Fruit fly (Drosophila melanogaster) whole organism, embryonic: ENCODE results near the gene Cyp4d21.

ENCODE experiments used
- Asciz ChIP-seq: fragments of 200-800 bp; sonication (Bioruptor generic); optimal IDR thresholded peaks from 2 replicates; lab custom pipeline; 2017; ENCODE audit warnings: missing biosample characterization, mild to moderate bottlenecking, missing genetic modification characterization, missing genetic modification reagents
- BtbVII ChIP-seq: fragments of 200-800 bp; sonication (Bioruptor generic); optimal IDR thresholded peaks from 3 replicates; lab custom pipeline; 2017; ENCODE audit warnings: missing biosample characterization, mild to moderate bottlenecking, missing genetic modification characterization
- CG10209 ChIP-seq: fragments of 200-800 bp; sonication (Bioruptor generic); optimal IDR thresholded peaks from 3 replicates; lab custom pipeline; 2017; ENCODE audit warnings: missing biosample characterization, mild to moderate bottlenecking, missing genetic modification characterization, missing genetic modification reagents
- CG10267 ChIP-seq: fragments of 200-800 bp; sonication (Bioruptor generic); optimal IDR thresholded peaks from 2 replicates; lab custom pipeline; 2018; ENCODE audit warnings: missing biosample characterization, mild to moderate bottlenecking, missing genetic modification characterization, moderate library complexity
- CG14710 ChIP-seq: fragments of 200-800 bp; sonication (Bioruptor generic); optimal IDR thresholded peaks from 3 replicates; lab custom pipeline; 2019; ENCODE audit warnings: missing biosample characterization, mild to moderate bottlenecking, missing genetic modification characterization, moderate library complexity
- CG15601 ChIP-seq: fragments of 200-800 bp; sonication (Bioruptor generic); optimal IDR thresholded peaks from 3 replicates; lab custom pipeline; 2019; ENCODE audit warnings: missing biosample characterization, mild to moderate bottlenecking, missing genetic modification characterization, moderate library complexity
- CG15696 ChIP-seq: fragments of 200-800 bp; sonication (Bioruptor generic); optimal IDR thresholded peaks from 2 replicates; lab custom pipeline; 2019; ENCODE audit warnings: missing biosample characterization, mild to moderate bottlenecking, missing genetic modification characterization, moderate library complexity
- CG1603 ChIP-seq: fragments of 200-800 bp; sonication (Bioruptor generic); optimal IDR thresholded peaks from 2 replicates; lab custom pipeline; 2019; ENCODE audit warnings: missing biosample characterization, mild to moderate bottlenecking, missing genetic modification characterization, moderate library complexity
- CG17612 ChIP-seq: fragments of 200-800 bp; sonication (Bioruptor generic); IDR thresholded peaks from 2 replicates; pipeline ENCODE4 v1.3.6; 2022; ENCODE audit warnings: missing biosample characterization, missing genetic modification characterization
- CG18011 ChIP-seq: fragments of 200-800 bp; sonication (Bioruptor generic); optimal IDR thresholded peaks from 2 replicates; lab custom pipeline; 2017; ENCODE audit warnings: missing biosample characterization, missing genetic modification characterization, mild to moderate bottlenecking, moderate library complexity, missing genotype
- CG2120 ChIP-seq: fragments of 200-800 bp; sonication (Bioruptor generic); optimal IDR thresholded peaks from 3 replicates; lab custom pipeline; 2016; ENCODE audit warnings: missing biosample characterization, missing genetic modification characterization
- CG31441 ChIP-seq: fragments of 200-800 bp; sonication (Bioruptor generic); IDR thresholded peaks from 2 replicates; pipeline ENCODE4 v1.3.6; 2022; ENCODE audit warnings: missing biosample characterization, missing genetic modification characterization
- CG3281 ChIP-seq: fragments of 200-800 bp; sonication (Bioruptor generic); optimal IDR thresholded peaks from 3 replicates; lab custom pipeline; 2017; ENCODE audit warnings: missing biosample characterization, mild to moderate bottlenecking, missing genetic modification characterization
- CG3847 ChIP-seq: fragments of 200-800 bp; sonication (Bioruptor generic); IDR thresholded peaks from 2 replicates; pipeline ENCODE4 v1.3.6; 2022; ENCODE audit warnings: missing biosample characterization, missing genetic modification characterization
- CG4282 ChIP-seq: fragments of 200-800 bp; sonication (Bioruptor generic); optimal IDR thresholded peaks from 2 replicates; lab custom pipeline; 2016; ENCODE audit warnings: missing biosample characterization, missing genetic modification characterization
- CG6813 ChIP-seq: fragments of 200-800 bp; sonication (Bioruptor generic); optimal IDR thresholded peaks from 2 replicates; lab custom pipeline; 2017; ENCODE audit warnings: missing biosample characterization, missing genetic modification characterization, mild to moderate bottlenecking, moderate library complexity, missing genetic modification reagents
- CG8924 ChIP-seq: fragments of 200-800 bp; optimal IDR thresholded peaks from 3 replicates; lab custom pipeline; 2019; ENCODE audit warnings: missing biosample characterization, mild to moderate bottlenecking, missing genetic modification characterization, moderate library complexity
- D19B ChIP-seq: fragments of 200-800 bp; sonication (Bioruptor generic); optimal IDR thresholded peaks from 2 replicates; lab custom pipeline; 2017; ENCODE audit warnings: missing biosample characterization, mild to moderate bottlenecking, missing genetic modification characterization
- Dbx ChIP-seq: fragments of 200-800 bp; sonication (Bioruptor generic); IDR thresholded peaks from 3 replicates; pipeline ENCODE4 v1.3.6; 2022; ENCODE audit warnings: missing biosample characterization, missing genetic modification characterization
- Doc2 ChIP-seq: fragments of 200-800 bp; sonication (Bioruptor generic); IDR thresholded peaks from 2 replicates; pipeline ENCODE4 v1.3.6; 2022; ENCODE audit warnings: missing biosample characterization, missing genetic modification characterization
- Dp ChIP-seq: fragments of 200-800 bp; sonication (Bioruptor generic); optimal IDR thresholded peaks from 2 replicates; lab custom pipeline; 2018; ENCODE audit warnings: missing biosample characterization, mild to moderate bottlenecking, missing genetic modification characterization, moderate library complexity
- Eip74EF ChIP-seq, 2 experiments: fragments of 200-800 bp in 1 of 2; fragments of >200 bp in 1 of 2; sonication (Bioruptor generic) in 1 of 2; optimal IDR thresholded peaks; 2 replicates each; lab custom pipeline; 2017 to 2019; ENCODE audit warnings: missing biosample characterization in 2 of 2, missing genetic modification characterization in 2 of 2, mild to moderate bottlenecking in 1 of 2, moderate library complexity in 1 of 2
- Ets97D ChIP-seq: fragments of 200-800 bp; sonication (Bioruptor generic); optimal IDR thresholded peaks from 3 replicates; lab custom pipeline; 2016; ENCODE audit warnings: missing biosample characterization, missing genetic modification characterization
- MTF-1 ChIP-seq: fragments of 200-800 bp; sonication (Bioruptor generic); optimal IDR thresholded peaks from 2 replicates; lab custom pipeline; 2018; ENCODE audit warnings: missing biosample characterization, mild to moderate bottlenecking, missing genetic modification characterization, borderline replicate concordance
- Mes4 ChIP-seq: fragments of 200-800 bp; sonication (Bioruptor generic); optimal IDR thresholded peaks from 2 replicates; lab custom pipeline; 2016; ENCODE audit warnings: missing biosample characterization, missing genetic modification characterization
- Myb ChIP-seq: fragments of 200-800 bp; sonication (Bioruptor generic); optimal IDR thresholded peaks from 2 replicates; lab custom pipeline; 2016; ENCODE audit warnings: missing biosample characterization, missing genetic modification characterization
- Nf-YC ChIP-seq: fragments of 200-800 bp; optimal IDR thresholded peaks from 3 replicates; lab custom pipeline; 2019; ENCODE audit warnings: missing biosample characterization, mild to moderate bottlenecking, missing genetic modification characterization, moderate library complexity
- Sry-δ ChIP-seq: fragments of 200-800 bp; sonication (Bioruptor generic); optimal IDR thresholded peaks from 2 replicates; lab custom pipeline; 2016; ENCODE audit warnings: missing biosample characterization, missing genetic modification characterization
- Stat92E ChIP-seq, 3 experiments: fragments of >200 bp in 2 of 3; fragments of 200-800 bp in 1 of 3; sonication (Bioruptor generic) in 1 of 3; optimal IDR thresholded peaks; 2 replicates each; lab custom pipeline; 2017 to 2019; ENCODE audit warnings: missing biosample characterization in 3 of 3, missing genetic modification characterization in 3 of 3, mild to moderate bottlenecking in 1 of 3, moderate library complexity in 1 of 3
- Usf ChIP-seq: fragments of 200-800 bp; sonication (Bioruptor generic); optimal IDR thresholded peaks from 2 replicates; lab custom pipeline; 2017; ENCODE audit warnings: missing genotype, missing biosample characterization, missing genetic modification characterization
- ara ChIP-seq: fragments of 200-800 bp; sonication (Bioruptor generic); IDR thresholded peaks from 2 replicates; pipeline ENCODE4 v1.3.6; 2022; ENCODE audit warnings: missing biosample characterization, missing genetic modification characterization
- ash1 ChIP-seq: fragments of 200-800 bp; sonication (Bioruptor generic); optimal IDR thresholded peaks from 2 replicates; lab custom pipeline; 2018; ENCODE audit warnings: missing biosample characterization, mild to moderate bottlenecking, missing genetic modification characterization
- chif ChIP-seq, 2 experiments: fragments of 200-800 bp; sonication (Bioruptor generic); optimal IDR thresholded peaks; 3 replicates each; lab custom pipeline; 2016; ENCODE audit warnings: missing biosample characterization in 2 of 2, missing genetic modification characterization in 2 of 2
- dimm ChIP-seq: fragments of 200-800 bp; sonication (Bioruptor generic); IDR thresholded peaks from 2 replicates; pipeline ENCODE4 v1.3.6; 2022; ENCODE audit warnings: missing biosample characterization, missing genetic modification characterization
- dmrt99B ChIP-seq: fragments of 200-800 bp; sonication (Bioruptor generic); optimal IDR thresholded peaks from 2 replicates; lab custom pipeline; 2018; ENCODE audit warnings: missing biosample characterization, mild to moderate bottlenecking, missing genetic modification characterization, moderate library complexity
- esg ChIP-seq: fragments of 200-800 bp; sonication (Bioruptor generic); conservative IDR thresholded peaks from 2 replicates; pipeline ENCODE4 v1.3.6; 2022; ENCODE audit warnings: missing biosample characterization, missing genetic modification characterization
- fd3F ChIP-seq: fragments of 200-800 bp; sonication (Bioruptor generic); optimal IDR thresholded peaks from 2 replicates; lab custom pipeline; 2018; ENCODE audit warnings: missing biosample characterization, mild to moderate bottlenecking, missing genetic modification characterization, moderate library complexity
- gem ChIP-seq: fragments of 200-800 bp; sonication (Bioruptor generic); optimal IDR thresholded peaks from 2 replicates; lab custom pipeline; 2019; ENCODE audit warnings: missing biosample characterization, mild to moderate bottlenecking, missing genetic modification characterization, moderate library complexity
- grau ChIP-seq: fragments of 200-800 bp; optimal IDR thresholded peaks from 3 replicates; lab custom pipeline; 2019; ENCODE audit warnings: missing biosample characterization, mild to moderate bottlenecking, missing genetic modification characterization, moderate library complexity
- lmd ChIP-seq: fragments of 200-800 bp; sonication (Bioruptor generic); IDR thresholded peaks from 2 replicates; pipeline ENCODE4 v1.3.6; 2022; ENCODE audit warnings: missing biosample characterization, missing genetic modification characterization
- mld ChIP-seq: fragments of 200-800 bp; sonication (Bioruptor generic); IDR thresholded peaks from 3 replicates; pipeline ENCODE4 v1.3.6; 2022; ENCODE audit warnings: missing biosample characterization, missing genetic modification characterization; ENCODE audit not compliant: partially characterized antibody
- nerfin-1 ChIP-seq: fragments of 200-800 bp; sonication (Bioruptor generic); optimal IDR thresholded peaks from 3 replicates; lab custom pipeline; 2019; ENCODE audit warnings: missing biosample characterization, mild to moderate bottlenecking, missing genetic modification characterization, moderate library complexity
- pb ChIP-seq: fragments of 200-800 bp; sonication (Bioruptor generic); optimal IDR thresholded peaks from 3 replicates; lab custom pipeline; 2016; ENCODE audit warnings: missing biosample characterization, missing genetic modification characterization
- schlank ChIP-seq: fragments of 200-800 bp; sonication (Bioruptor generic); optimal IDR thresholded peaks from 2 replicates; lab custom pipeline; 2018; ENCODE audit warnings: missing biosample characterization, mild to moderate bottlenecking, missing genetic modification characterization
- sens-2 ChIP-seq: fragments of 200-800 bp; sonication (Bioruptor generic); IDR thresholded peaks from 2 replicates; pipeline ENCODE4 v1.3.6; 2022; ENCODE audit warnings: missing biosample characterization, missing genetic modification characterization
- shn ChIP-seq: fragments of 200-800 bp; sonication (Bioruptor generic); optimal IDR thresholded peaks from 3 replicates; lab custom pipeline; 2016; ENCODE audit warnings: missing biosample characterization, missing genetic modification characterization
- slou ChIP-seq: fragments of 200-800 bp; sonication (Bioruptor generic); optimal IDR thresholded peaks from 3 replicates; lab custom pipeline; 2016; ENCODE audit warnings: missing biosample characterization, missing genetic modification characterization
- tap ChIP-seq: fragments of 200-800 bp; optimal IDR thresholded peaks from 3 replicates; lab custom pipeline; 2019; ENCODE audit warnings: missing biosample characterization, mild to moderate bottlenecking, missing genetic modification characterization, moderate library complexity
- tio ChIP-seq: fragments of 200-800 bp; sonication (Bioruptor generic); optimal IDR thresholded peaks from 2 replicates; lab custom pipeline; 2017; ENCODE audit warnings: missing biosample characterization, missing genetic modification characterization, inconsistent platforms
- trem ChIP-seq: fragments of 200-800 bp; optimal IDR thresholded peaks from 3 replicates; lab custom pipeline; 2019; ENCODE audit warnings: missing biosample characterization, mild to moderate bottlenecking, missing genetic modification characterization, moderate library complexity

The Cyp4d21 gene

DNA sequence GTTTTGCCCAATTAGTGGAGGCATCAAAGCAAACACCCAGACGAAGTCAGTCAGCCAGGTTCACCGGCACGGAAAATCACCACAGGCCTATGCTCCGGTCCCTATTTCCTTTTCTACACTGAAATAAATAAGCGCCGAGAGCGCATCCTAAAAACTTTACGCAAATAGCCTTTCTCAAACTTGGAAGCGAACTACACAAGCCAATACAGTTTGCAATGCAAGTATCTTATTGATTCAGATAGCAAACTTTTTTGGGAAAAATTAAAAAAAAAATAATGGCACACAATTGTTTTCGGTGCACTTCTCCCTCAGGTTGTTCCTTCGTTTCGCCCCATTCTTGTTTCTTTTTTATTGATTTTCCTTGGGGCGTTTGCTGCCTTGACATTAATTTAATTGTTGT is 40.5 kb upstream of the Cyp4d21 start (continued):
- peak; percentile 58 for TF ChIP-seq CG10267 (tag; lab: Kevin White, UChicago)
- TF ChIP-seq CG1603 (tag; lab: Kevin White, UChicago) = peak; percentile 42
- peak; percentile 62 for TF ChIP-seq CG2120 (GFP tag; lab: Kevin White, UChicago)
- no peak for TF ChIP-seq Doc2
- TF ChIP-seq pb (GFP tag; lab: Kevin White, UChicago) = peak; percentile 66
- no peak for TF ChIP-seq Stat92E (GFP tag; optimal IDR thresholded peaks at IDR 0.05; lab: Kevin White, UChicago)
- TF ChIP-seq CG18011 = peak; percentile 32
- TF ChIP-seq CG10209 (GFP tag; lab: Kevin White, UChicago) = peak; percentile 71
- TF ChIP-seq CG14710 (tag; lab: Kevin White, UChicago) = peak; percentile 62
- TF ChIP-seq Dp = no peak
- peak; percentile 69 for TF ChIP-seq dmrt99B (tag; lab: Kevin White, UChicago)
- TF ChIP-seq nerfin-1 = peak; percentile 27
- TF ChIP-seq CG4282 (GFP tag; lab: Kevin White, UChicago) = peak; percentile 14
- peak; percentile 28; the same call in 1 of the 2 replicates for TF ChIP-seq dimm (GFP tag; lab: Robert Waterston, UW)
- TF ChIP-seq CG3281 (GFP tag; lab: Kevin White, UChicago) = peak; percentile 38
- TF ChIP-seq Dbx (GFP tag; lab: Robert Waterston, UW) = peak; percentile 38; the same call in 1 of the 3 replicates
- peak; percentile 59 for TF ChIP-seq CG8924 (tag; lab: Kevin White, UChicago)
- TF ChIP-seq tap = peak; percentile 14
- TF ChIP-seq grau (tag; lab: Kevin White, UChicago) = peak; percentile 72
- peak; percentile 48 for TF ChIP-seq Usf (GFP tag; lab: Kevin White, UChicago)
- peak; percentile 63 for TF ChIP-seq CG15601
- peak; percentile 47 for TF ChIP-seq Myb (GFP tag; lab: Kevin White, UChicago)
- TF ChIP-seq lmd (GFP tag; lab: Robert Waterston, UW) = peak; percentile 79
- TF ChIP-seq esg (GFP tag; lab: Robert Waterston, UW) = peak; percentile 68
- peak; percentile 45 for TF ChIP-seq shn (GFP tag; lab: Kevin White, UChicago)
- TF ChIP-seq schlank = no peak
- peak; percentile 51 for TF ChIP-seq trem
- TF ChIP-seq sens-2 (GFP tag; lab: Robert Waterston, UW) = 0 out of 2 replicates have a peak, but pooled peaks have one; percentile 33
- peak; percentile 78 for TF ChIP-seq gem
- peak; percentile 42 for TF ChIP-seq Asciz (GFP tag; lab: Kevin White, UChicago)
- no peak for TF ChIP-seq ash1
- TF ChIP-seq Ets97D (GFP tag; lab: Kevin White, UChicago) = peak; percentile 28
- peak; percentile 22; the same call in 1 of the 2 replicates for TF ChIP-seq CG3847 (GFP tag; lab: Robert Waterston, UW)
- no peak for TF ChIP-seq Nf-YC
- TF ChIP-seq tio (GFP tag; lab: Kevin White, UChicago) = peak; percentile 59
- TF ChIP-seq Eip74EF (GFP tag; optimal IDR thresholded peaks at IDR 0.05; lab: Kevin White, UChicago) = no peak
- peak; percentile 68 for TF ChIP-seq Mes4 (GFP tag; lab: Kevin White, UChicago)
- peak; percentile 31 for TF ChIP-seq Sry-δ (GFP tag; lab: Kevin White, UChicago)
- TF ChIP-seq chif (GFP tag; optimal IDR thresholded peaks at IDR 0.05; lab: Kevin White, UChicago) = peak; percentile 74 to 86
- peak; percentile 59 for TF ChIP-seq CG31441 (GFP tag; lab: Robert Waterston, UW)
- peak; percentile 37 for TF ChIP-seq BtbVII (GFP tag; lab: Kevin White, UChicago)
- peak; percentile 82 for TF ChIP-seq ara (GFP tag; lab: Robert Waterston, UW)
- TF ChIP-seq CG17612 = no peak
- TF ChIP-seq MTF-1 (GFP tag; lab: Kevin White, UChicago) = peak; percentile 21
- TF ChIP-seq slou (GFP tag; lab: Kevin White, UChicago) = peak; percentile 38
- TF ChIP-seq CG15696 (tag; lab: Kevin White, UChicago) = peak; percentile 63
- TF ChIP-seq fd3F = peak; percentile 17
- no peak for TF ChIP-seq mld (GFP tag; lab: Robert Waterston, UW)
- TF ChIP-seq D19B (GFP tag; lab: Kevin White, UChicago) = no peak
- peak; percentile 71 for TF ChIP-seq CG6813 (GFP tag; lab: Kevin White, UChicago)
